Worm (Caenorhabditis elegans) whole organism, late embryonic: Measurements from ENCODE around the gene C45H4.14.

Experiments
- C08G9.2 ChIP-seq: sonication (generic microtip); optimal IDR thresholded peaks from 2 replicates; lab custom pipeline; 2016; ENCODE audit warnings: mild to moderate bottlenecking, missing genetic modification characterization, moderate library complexity, missing compliant biosample characterization
- C38D4.7 ChIP-seq: fragments of 200-800 bp; sonication (Bioruptor generic); optimal IDR thresholded peaks from 2 replicates; lab custom pipeline; 2018; ENCODE audit warnings: mild to moderate bottlenecking, missing genetic modification characterization, moderate library complexity, missing compliant biosample characterization
- F13H6.1 ChIP-seq: sonication (generic microtip); optimal IDR thresholded peaks from 2 replicates; lab custom pipeline; 2016; ENCODE audit warnings: missing genetic modification characterization, missing compliant biosample characterization
- K02D7.2 ChIP-seq: sonication (generic microtip); optimal IDR thresholded peaks from 2 replicates; lab custom pipeline; 2017; ENCODE audit warnings: mild to moderate bottlenecking, missing genetic modification characterization, missing compliant biosample characterization
- K09A11.1 ChIP-seq: sonication (generic microtip); optimal IDR thresholded peaks from 2 replicates; lab custom pipeline; 2017; ENCODE audit warnings: antibody characterized with exemption, mild to moderate bottlenecking, missing genetic modification characterization, missing compliant biosample characterization; ENCODE audit not compliant: insufficient read depth
- T23F11.4 ChIP-seq: fragments of 200-800 bp; sonication (Bioruptor generic); optimal IDR thresholded peaks from 2 replicates; lab custom pipeline; 2018; ENCODE audit warnings: mild to moderate bottlenecking, missing genetic modification characterization, missing compliant biosample characterization
- ahr-1 ChIP-seq: sonication (generic microtip); optimal IDR thresholded peaks from 2 replicates; lab custom pipeline; 2016; ENCODE audit warnings: missing genetic modification characterization, missing compliant biosample characterization
- ceh-14 ChIP-seq: sonication (generic microtip); optimal IDR thresholded peaks from 2 replicates; lab custom pipeline; 2016; ENCODE audit warnings: missing genotype, missing genetic modification characterization, missing compliant biosample characterization
- ceh-18 ChIP-seq: sonication (generic microtip); optimal IDR thresholded peaks from 2 replicates; lab custom pipeline; 2016; ENCODE audit warnings: missing genetic modification characterization, missing compliant biosample characterization
- ceh-19 ChIP-seq: fragments of 200-800 bp; sonication (Bioruptor generic); optimal IDR thresholded peaks from 2 replicates; lab custom pipeline; 2018; ENCODE audit warnings: mild to moderate bottlenecking, missing genetic modification characterization, missing compliant biosample characterization
- ceh-2 ChIP-seq: sonication (generic microtip); optimal IDR thresholded peaks from 2 replicates; lab custom pipeline; 2016; ENCODE audit warnings: missing genotype, missing genetic modification characterization, missing compliant biosample characterization
- ceh-22 ChIP-seq: sonication (generic microtip); optimal IDR thresholded peaks from 2 replicates; lab custom pipeline; 2017; ENCODE audit warnings: missing biosample characterization, missing genetic modification characterization
- ceh-24 ChIP-seq: sonication (generic microtip); optimal IDR thresholded peaks from 2 replicates; lab custom pipeline; 2016; ENCODE audit warnings: mild to moderate bottlenecking, missing genetic modification characterization, missing compliant biosample characterization
- ceh-31 ChIP-seq: sonication (generic microtip); optimal IDR thresholded peaks from 2 replicates; lab custom pipeline; 2016; ENCODE audit warnings: missing genetic modification characterization, missing compliant biosample characterization
- ceh-34 ChIP-seq: sonication (generic microtip); optimal IDR thresholded peaks from 2 replicates; lab custom pipeline; 2016; ENCODE audit warnings: mild to moderate bottlenecking, missing genetic modification characterization, missing compliant biosample characterization
- ceh-45 ChIP-seq: fragments of 200-800 bp; sonication (Bioruptor generic); IDR thresholded peaks from 2 replicates; pipeline ENCODE4 v1.3.6; 2022; ENCODE audit warnings: missing genetic modification reagents, missing genetic modification characterization, missing compliant biosample characterization
- ceh-48 ChIP-seq: sonication (generic microtip); optimal IDR thresholded peaks from 2 replicates; lab custom pipeline; 2016; ENCODE audit warnings: missing genetic modification characterization, inconsistent platforms, missing compliant biosample characterization
- ceh-9 ChIP-seq: sonication (generic microtip); optimal IDR thresholded peaks from 2 replicates; lab custom pipeline; 2016; ENCODE audit warnings: mild to moderate bottlenecking, missing genetic modification characterization, inconsistent platforms, missing compliant biosample characterization
- che-1 ChIP-seq: sonication (generic microtip); optimal IDR thresholded peaks from 2 replicates; lab custom pipeline; 2016; ENCODE audit warnings: mild to moderate bottlenecking, missing genetic modification characterization, missing compliant biosample characterization
- dmd-4 ChIP-seq: sonication (generic microtip); optimal IDR thresholded peaks from 2 replicates; lab custom pipeline; 2016; ENCODE audit warnings: borderline replicate concordance, missing genetic modification characterization, missing compliant biosample characterization
- elt-4 ChIP-seq: sonication (generic microtip); optimal IDR thresholded peaks from 2 replicates; lab custom pipeline; 2016; ENCODE audit warnings: missing genetic modification characterization, missing compliant biosample characterization
- eyg-1 ChIP-seq: sonication (generic microtip); optimal IDR thresholded peaks from 2 replicates; lab custom pipeline; 2016; ENCODE audit warnings: missing genotype, missing genetic modification characterization, missing compliant biosample characterization
- fax-1 ChIP-seq: sonication (generic microtip); optimal IDR thresholded peaks from 2 replicates; lab custom pipeline; 2016; ENCODE audit warnings: missing genotype, missing genetic modification characterization, missing compliant biosample characterization
- fkh-6 ChIP-seq: sonication (generic microtip); optimal IDR thresholded peaks from 2 replicates; lab custom pipeline; 2016; ENCODE audit warnings: missing genetic modification characterization, missing compliant biosample characterization
- hlh-13 ChIP-seq: fragments of 200-800 bp; sonication (Bioruptor generic); optimal IDR thresholded peaks from 2 replicates; lab custom pipeline; 2018; ENCODE audit warnings: mild to moderate bottlenecking, missing genetic modification characterization, missing compliant biosample characterization
- hlh-30 ChIP-seq: sonication (generic microtip); optimal IDR thresholded peaks from 2 replicates; lab custom pipeline; 2017; ENCODE audit warnings: antibody characterized with exemption, missing genetic modification characterization, missing compliant biosample characterization; ENCODE audit not compliant: insufficient read depth
- hlh-6 ChIP-seq: sonication (generic microtip); optimal IDR thresholded peaks from 2 replicates; lab custom pipeline; 2016; ENCODE audit warnings: missing genotype, missing genetic modification characterization, missing compliant biosample characterization
- hlh-8 ChIP-seq: sonication (generic microtip); optimal IDR thresholded peaks from 2 replicates; lab custom pipeline; 2016; ENCODE audit warnings: missing genotype, missing genetic modification characterization, missing compliant biosample characterization
- lim-6 ChIP-seq: sonication (generic microtip); optimal IDR thresholded peaks from 2 replicates; lab custom pipeline; 2016; ENCODE audit warnings: missing genetic modification characterization, missing compliant biosample characterization
- lin-11 ChIP-seq: fragments of 200-800 bp; sonication (Bioruptor generic); optimal IDR thresholded peaks from 2 replicates; lab custom pipeline; 2018; ENCODE audit warnings: mild to moderate bottlenecking, missing genetic modification characterization, missing compliant biosample characterization
- mec-3 ChIP-seq: sonication (generic microtip); optimal IDR thresholded peaks from 2 replicates; lab custom pipeline; 2016; ENCODE audit warnings: borderline replicate concordance, missing genetic modification characterization, missing compliant biosample characterization
- nfya-1 ChIP-seq: sonication (generic microtip); optimal IDR thresholded peaks from 2 replicates; lab custom pipeline; 2017; ENCODE audit warnings: missing genetic modification characterization, mild to moderate bottlenecking, missing compliant biosample characterization, antibody characterized with exemption, moderate library complexity
- nhr-11 ChIP-seq: fragments of 150-350 bp; optimal IDR thresholded peaks from 2 replicates; lab custom pipeline; 2014; ENCODE audit warnings: missing biosample characterization, missing genetic modification characterization
- nhr-232 ChIP-seq: sonication (generic microtip); optimal IDR thresholded peaks from 2 replicates; lab custom pipeline; 2016; ENCODE audit warnings: missing genetic modification characterization, missing compliant biosample characterization
- npax-4 ChIP-seq: sonication (generic microtip); optimal IDR thresholded peaks from 2 replicates; lab custom pipeline; 2016; ENCODE audit warnings: missing genetic modification characterization, missing compliant biosample characterization
- odd-2 ChIP-seq: sonication (generic microtip); optimal IDR thresholded peaks from 2 replicates; lab custom pipeline; 2017; ENCODE audit warnings: antibody characterized with exemption, mild to moderate bottlenecking, missing genetic modification characterization, missing compliant biosample characterization
- pat-9 ChIP-seq: fragments of 200-800 bp; sonication (Bioruptor generic); optimal IDR thresholded peaks from 2 replicates; lab custom pipeline; 2018; ENCODE audit warnings: mild to moderate bottlenecking, missing genetic modification characterization, moderate library complexity, missing compliant biosample characterization
- pha-2 ChIP-seq: sonication (generic microtip); optimal IDR thresholded peaks from 2 replicates; lab custom pipeline; 2017; ENCODE audit warnings: mild to moderate bottlenecking, missing genetic modification characterization, missing compliant biosample characterization
- pha-4 ChIP-seq: fragments of 150-350 bp; optimal IDR thresholded peaks from 2 replicates; lab custom pipeline; 2018; ENCODE audit warnings: missing biosample characterization, missing genetic modification reagents, missing genetic modification characterization
- pqm-1 ChIP-seq: sonication (generic microtip); optimal IDR thresholded peaks from 2 replicates; lab custom pipeline; 2016; ENCODE audit warnings: missing genetic modification characterization, missing compliant biosample characterization
- ref-2 ChIP-seq: sonication (generic microtip); optimal IDR thresholded peaks from 2 replicates; lab custom pipeline; 2016; ENCODE audit warnings: missing genetic modification characterization, missing compliant biosample characterization
- sox-4 ChIP-seq: sonication (generic microtip); optimal IDR thresholded peaks from 2 replicates; lab custom pipeline; 2017; ENCODE audit warnings: mild to moderate bottlenecking, missing genetic modification characterization, inconsistent platforms, missing compliant biosample characterization
- syd-9 ChIP-seq: sonication (generic microtip); optimal IDR thresholded peaks from 2 replicates; lab custom pipeline; 2016; ENCODE audit warnings: mild to moderate bottlenecking, missing genetic modification characterization, moderate library complexity, missing compliant biosample characterization
- tbx-2 ChIP-seq: sonication (generic microtip); optimal IDR thresholded peaks from 2 replicates; lab custom pipeline; 2016; ENCODE audit warnings: missing genetic modification characterization, missing compliant biosample characterization
- tbx-7 ChIP-seq: sonication (generic microtip); optimal IDR thresholded peaks from 2 replicates; lab custom pipeline; 2016; ENCODE audit warnings: missing genotype, missing genetic modification characterization, missing compliant biosample characterization
- unc-42 ChIP-seq: sonication (generic microtip); optimal IDR thresholded peaks from 2 replicates; lab custom pipeline; 2016; ENCODE audit warnings: missing genotype, missing genetic modification characterization, missing compliant biosample characterization
- unc-55 ChIP-seq: sonication (generic microtip); optimal IDR thresholded peaks from 2 replicates; lab custom pipeline; 2017; ENCODE audit warnings: missing biosample characterization, missing genetic modification reagents, missing genetic modification characterization
- unc-86 ChIP-seq: sonication (generic microtip); optimal IDR thresholded peaks from 2 replicates; lab custom pipeline; 2016; ENCODE audit warnings: missing genetic modification characterization, missing compliant biosample characterization

C45H4.14 gene

DNA sequence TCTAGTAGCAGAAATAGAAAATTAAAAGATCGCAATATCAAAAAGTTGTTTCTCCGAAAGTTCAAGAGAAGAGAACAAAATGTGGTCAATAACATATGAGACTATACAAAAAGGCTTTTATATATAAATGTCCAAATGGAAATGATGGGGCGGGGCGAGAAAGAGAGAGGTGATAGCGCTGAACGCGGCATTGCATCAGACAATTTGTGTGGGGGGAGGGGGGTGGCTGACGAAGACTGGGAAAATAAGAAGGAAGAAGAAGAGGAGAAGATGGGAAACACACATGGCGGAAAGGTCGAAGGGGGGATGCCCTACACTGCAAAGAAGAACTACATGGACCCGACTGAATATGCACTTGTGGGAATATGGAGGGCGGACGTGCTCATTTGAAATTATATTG lies 23.9 kb downstream of the C45H4.14 start:
- no peak for TF ChIP-seq hlh-6
- TF ChIP-seq nfya-1 (tag; lab: Kevin White, UChicago) = no peak
- TF ChIP-seq unc-42 = peak; percentile 3
- TF ChIP-seq ceh-14 (tag; lab: Kevin White, UChicago) = no peak
- no peak for TF ChIP-seq pha-4 (tag; lab: Kevin White, UChicago)
- no peak for TF ChIP-seq ceh-9
- no peak for TF ChIP-seq hlh-30 (tag; lab: Kevin White, UChicago)
- TF ChIP-seq sox-4 (tag; lab: Kevin White, UChicago) = peak; percentile 21
- no peak for TF ChIP-seq elt-4 (tag; lab: Kevin White, UChicago)
- no peak for TF ChIP-seq T23F11.4
- TF ChIP-seq ceh-19 (GFP tag; lab: Kevin White, UChicago) = no peak

DNA sequence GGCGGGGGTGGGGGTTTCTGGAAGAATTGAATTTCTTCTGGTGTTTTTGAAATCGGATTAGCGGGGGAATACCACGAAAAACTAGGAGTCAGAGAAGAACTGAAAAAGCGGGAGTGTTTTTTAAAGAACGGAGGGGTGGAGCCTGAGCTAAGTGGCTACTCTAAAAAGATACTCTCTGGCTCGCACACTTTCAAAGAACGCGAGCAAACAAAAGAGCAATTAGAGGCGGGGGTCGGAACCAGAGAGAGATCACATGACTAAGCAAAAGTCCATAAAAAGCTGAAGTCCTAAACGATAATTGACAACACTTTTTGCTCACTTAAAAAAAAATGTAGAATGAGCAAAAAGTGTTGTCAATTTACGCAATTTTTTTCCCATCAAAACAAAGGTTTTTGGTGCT lies 24.9 kb downstream of the C45H4.14 start:
- TF ChIP-seq nfya-1 (tag; lab: Kevin White, UChicago) (no peak), che-1 (tag; lab: Kevin White, UChicago) (no peak), hlh-30 (tag; lab: Kevin White, UChicago) (peak; percentile 56), unc-42 (peak; percentile 19), lin-11 (no peak), dmd-4 (no peak), F13H6.1 (tag; lab: Kevin White, UChicago) (no peak), K09A11.1 (tag; lab: Kevin White, UChicago) (no peak), pqm-1 (tag; lab: Kevin White, UChicago) (no peak), mec-3 (tag; lab: Kevin White, UChicago) (no peak), C08G9.2 (no peak), tbx-7 (tag; lab: Kevin White, UChicago) (no peak), nhr-11 (no peak), eyg-1 (no peak)

DNA sequence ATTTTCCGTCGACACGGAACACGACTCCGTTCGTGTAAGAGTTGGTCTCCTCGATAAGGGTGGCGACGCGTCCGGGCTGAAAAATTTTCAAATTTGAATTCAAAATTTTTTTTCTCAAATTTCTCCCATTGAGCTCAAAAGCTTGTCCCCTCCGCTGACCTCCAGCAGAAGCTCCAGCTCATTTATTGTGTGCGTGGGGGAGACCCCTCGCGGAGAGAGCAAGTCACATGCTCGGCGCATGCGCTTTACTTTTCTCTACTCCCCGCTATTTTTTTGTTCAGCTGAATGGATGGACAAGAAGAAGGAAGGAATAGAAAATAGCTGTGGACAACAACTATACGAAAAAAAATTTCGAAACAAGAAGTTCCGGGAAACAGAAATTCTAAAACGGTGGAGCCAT lies 25.7 kb downstream of the C45H4.14 start:
- TF ChIP-seq unc-86 (tag; lab: Kevin White, UChicago) = no peak
- no peak for TF ChIP-seq hlh-6
- TF ChIP-seq tbx-7 (tag; lab: Kevin White, UChicago) = no peak
- no peak for TF ChIP-seq ceh-24 (tag; lab: Kevin White, UChicago)
- no peak for TF ChIP-seq dmd-4
- TF ChIP-seq eyg-1 = no peak
- TF ChIP-seq nhr-232 (tag; lab: Kevin White, UChicago) = no peak
- no peak for TF ChIP-seq T23F11.4
- no peak for TF ChIP-seq unc-55 (GFP tag; lab: Kevin White, UChicago)
- peak; percentile 39 for TF ChIP-seq nfya-1 (tag; lab: Kevin White, UChicago)
- no peak for TF ChIP-seq C38D4.7 (GFP tag; lab: Kevin White, UChicago)
- no peak for TF ChIP-seq ahr-1
- no peak for TF ChIP-seq lim-6 (tag; lab: Kevin White, UChicago)
- no peak for TF ChIP-seq K02D7.2 (tag; lab: Kevin White, UChicago)
- peak; percentile 71 for TF ChIP-seq hlh-30 (tag; lab: Kevin White, UChicago)
- TF ChIP-seq C08G9.2 = no peak
- TF ChIP-seq che-1 (tag; lab: Kevin White, UChicago) = no peak
- no peak for TF ChIP-seq fax-1 (tag; lab: Kevin White, UChicago)
- TF ChIP-seq F13H6.1 (tag; lab: Kevin White, UChicago) = no peak
- no peak for TF ChIP-seq fkh-6 (tag; lab: Kevin White, UChicago)
- TF ChIP-seq ceh-22 (tag; lab: Kevin White, UChicago) = no peak
- TF ChIP-seq nhr-11 = no peak
- no peak for TF ChIP-seq pha-2 (tag; lab: Kevin White, UChicago)
- TF ChIP-seq ref-2 (tag; lab: Kevin White, UChicago) = peak; percentile 50
- no peak for TF ChIP-seq ceh-48 (tag; lab: Kevin White, UChicago)
- TF ChIP-seq elt-4 (tag; lab: Kevin White, UChicago) = no peak
- no peak for TF ChIP-seq npax-4 (tag; lab: Kevin White, UChicago)
- no peak for TF ChIP-seq ceh-45 (GFP tag; lab: Robert Waterston, UW)
- no peak for TF ChIP-seq pat-9
- TF ChIP-seq ceh-31 (tag; lab: Kevin White, UChicago) = peak; percentile 62
- no peak for TF ChIP-seq hlh-8 (tag; lab: Kevin White, UChicago)
- TF ChIP-seq ceh-2 = no peak
- no peak for TF ChIP-seq ceh-34 (tag; lab: Kevin White, UChicago)
- no peak for TF ChIP-seq syd-9 (tag; lab: Kevin White, UChicago)
- TF ChIP-seq odd-2 = no peak
- no peak for TF ChIP-seq hlh-13 (GFP tag; lab: Kevin White, UChicago)
- TF ChIP-seq tbx-2 (tag; lab: Kevin White, UChicago) = peak; percentile 30
- peak; percentile 67 for TF ChIP-seq ceh-18 (tag; lab: Kevin White, UChicago)
